Fruit fly (Drosophila melanogaster) whole organism, pupa: Measurements from ENCODE around the gene spas.
A peak's percentile ranks its signal among the peaks of the same experiment; 100 is the strongest.

Source experiments
- CG12605 ChIP-seq: fragments of 200-800 bp; sonication (Bioruptor generic); IDR thresholded peaks from 2 replicates; pipeline ENCODE4 v1.3.6; 2022; ENCODE audit warnings: missing biosample characterization, missing genetic modification characterization
- CG4496 ChIP-seq: fragments of 200-800 bp; sonication (Bioruptor generic); IDR thresholded peaks from 3 replicates; pipeline ENCODE4 v1.3.6; 2022; ENCODE audit warnings: missing biosample characterization, missing genetic modification characterization

- TF ChIP-seq CG12605 (GFP tag; lab: Robert Waterston, UW) = no peak
- TF ChIP-seq CG4496 (GFP tag; lab: Robert Waterston, UW) = peak; percentile 13; the same call in 1 of the 3 replicates
These were observed 53.6 kb downstream of the spas start for dm6 chr3R:24091653-24092052.
